Worm (Caenorhabditis elegans) whole organism, L1 larva: ENCODE results near the gene ptr-24.

Source experiments
- C04F5.9 ChIP-seq: sonication (generic microtip); optimal IDR thresholded peaks from 2 replicates; lab custom pipeline; 2016; ENCODE audit warnings: missing genetic modification characterization, missing compliant biosample characterization
- C16A3.4 ChIP-seq: fragments of 150-350 bp; optimal IDR thresholded peaks from 2 replicates; lab custom pipeline; 2014; ENCODE audit warnings: missing biosample characterization, missing genetic modification characterization
- C34B4.2 ChIP-seq: sonication (generic microtip); optimal IDR thresholded peaks from 2 replicates; lab custom pipeline; 2017; ENCODE audit warnings: mild to moderate bottlenecking, missing genetic modification characterization, missing compliant biosample characterization
- F16B12.6 ChIP-seq: fragments of 150-350 bp; optimal IDR thresholded peaks from 2 replicates; lab custom pipeline; 2014; ENCODE audit warnings: missing biosample characterization, missing genetic modification characterization
- alr-1 ChIP-seq: fragments of 200-800 bp; sonication (Bioruptor generic); optimal IDR thresholded peaks from 2 replicates; lab custom pipeline; 2018; ENCODE audit warnings: borderline replicate concordance, mild to moderate bottlenecking, missing genetic modification characterization, missing compliant biosample characterization
- ama-1 ChIP-seq: fragments of 150-350 bp; optimal IDR thresholded peaks from 2 replicates; lab custom pipeline; 2014
- blmp-1 ChIP-seq: fragments of 150-350 bp; optimal IDR thresholded peaks from 2 replicates; lab custom pipeline; 2014; ENCODE audit warnings: missing biosample characterization, missing genetic modification characterization
- ceh-8 ChIP-seq: fragments of 200-800 bp; sonication (Bioruptor generic); optimal IDR thresholded peaks from 2 replicates; lab custom pipeline; 2018; ENCODE audit warnings: mild to moderate bottlenecking, missing genetic modification characterization, moderate library complexity, missing compliant biosample characterization
- ceh-82 ChIP-seq, 3 experiments: fragments of 150-350 bp in 1 of 3; sonication (generic microtip) in 2 of 3; optimal IDR thresholded peaks; 2 replicates each; lab custom pipeline; 2014 to 2017; ENCODE audit warnings: missing biosample characterization in 3 of 3, missing genetic modification characterization in 3 of 3
- ceh-88 ChIP-seq: fragments of 200-800 bp; sonication (Bioruptor generic); IDR thresholded peaks from 2 replicates; pipeline ENCODE4 v1.3.6; 2022; ENCODE audit warnings: missing genetic modification characterization, missing compliant biosample characterization
- dpl-1 ChIP-seq, 3 experiments: fragments of 150-350 bp in 2 of 3; sonication (generic microtip) in 1 of 3; optimal IDR thresholded peaks; 2 replicates each; lab custom pipeline; 2014 to 2017; ENCODE audit warnings: missing biosample characterization in 3 of 3, missing genetic modification characterization in 3 of 3, missing genetic modification reagents in 3 of 3
- efl-1 ChIP-seq, 4 experiments: fragments of 150-350 bp; optimal IDR thresholded peaks in 3 of 4; peaks in 1 of 4; 1 replicate in 1 of 4; 2 replicates in 3 of 4; lab custom pipeline; 2014; ENCODE audit warnings: missing biosample characterization in 2 of 4, missing genetic modification characterization in 2 of 4, missing genetic modification reagents in 2 of 4
- efl-3 ChIP-seq: fragments of 200-800 bp; sonication (Bioruptor generic); optimal IDR thresholded peaks from 2 replicates; lab custom pipeline; 2018; ENCODE audit warnings: mild to moderate bottlenecking, missing genetic modification characterization, missing compliant biosample characterization
- egl-13 ChIP-seq: sonication (generic microtip); optimal IDR thresholded peaks from 2 replicates; lab custom pipeline; 2016; ENCODE audit warnings: missing genotype, missing genetic modification reagents, missing genetic modification characterization, missing compliant biosample characterization
- egl-27 ChIP-seq, 2 experiments: fragments of 150-350 bp in 1 of 2; sonication (generic microtip); optimal IDR thresholded peaks; 3 replicates each; lab custom pipeline; 2017 to 2018; ENCODE audit warnings: missing biosample characterization in 2 of 2, missing genetic modification characterization in 2 of 2, missing genetic modification reagents in 2 of 2
- elt-2 ChIP-seq: sonication (generic microtip); optimal IDR thresholded peaks from 2 replicates; lab custom pipeline; 2016; ENCODE audit warnings: missing genetic modification characterization, mild to moderate bottlenecking, inconsistent platforms, missing compliant biosample characterization, missing genetic modification reagents
- elt-3 ChIP-seq, 6 experiments: fragments of 150-350 bp in 1 of 6; sonication (generic microtip); optimal IDR thresholded peaks; 2 replicates each; lab custom pipeline; 2017 to 2018; ENCODE audit warnings: missing biosample characterization in 6 of 6, missing genetic modification characterization in 6 of 6, inconsistent platforms in 1 of 6
- fkh-4 ChIP-seq: sonication (generic microtip); optimal IDR thresholded peaks from 2 replicates; lab custom pipeline; 2016; ENCODE audit warnings: missing compliant biosample characterization, missing genetic modification characterization, borderline replicate concordance
- fkh-8 ChIP-seq: sonication (generic microtip); optimal IDR thresholded peaks from 2 replicates; lab custom pipeline; 2016; ENCODE audit warnings: mild to moderate bottlenecking, missing genetic modification characterization, missing compliant biosample characterization
- fos-1 ChIP-seq: fragments of 150-350 bp; optimal IDR thresholded peaks from 2 replicates; lab custom pipeline; 2014; ENCODE audit warnings: missing biosample characterization, missing genetic modification characterization
- grh-1 ChIP-seq: fragments of 200-800 bp; sonication (Bioruptor generic); IDR thresholded peaks from 2 replicates; pipeline ENCODE4 v1.3.6; 2022; ENCODE audit warnings: missing genetic modification reagents, missing genetic modification characterization, missing compliant biosample characterization
- hlh-17 ChIP-seq: fragments of 200-800 bp; sonication (Bioruptor generic); optimal IDR thresholded peaks from 2 replicates; lab custom pipeline; 2018; ENCODE audit warnings: missing genetic modification characterization, mild to moderate bottlenecking, missing compliant biosample characterization, moderate library complexity, borderline replicate concordance
- jun-1 ChIP-seq: fragments of 150-350 bp; optimal IDR thresholded peaks from 2 replicates; lab custom pipeline; 2014; ENCODE audit warnings: missing biosample characterization, missing genetic modification reagents, missing genetic modification characterization
- lin-39 ChIP-seq: fragments of 150-350 bp; optimal IDR thresholded peaks from 2 replicates; lab custom pipeline; 2014; ENCODE audit warnings: missing biosample characterization, missing genetic modification reagents, missing genetic modification characterization
- nhr-11 ChIP-seq: fragments of 150-350 bp; optimal IDR thresholded peaks from 2 replicates; lab custom pipeline; 2014; ENCODE audit warnings: missing biosample characterization, missing genetic modification characterization
- nhr-12 ChIP-seq: sonication (generic microtip); optimal IDR thresholded peaks from 2 replicates; lab custom pipeline; 2017; ENCODE audit warnings: missing biosample characterization, missing genetic modification characterization
- nhr-19 ChIP-seq: fragments of 200-800 bp; sonication (Bioruptor generic); conservative IDR thresholded peaks from 2 replicates; pipeline ENCODE4 v1.3.6; 2022; ENCODE audit warnings: missing genetic modification characterization, missing compliant biosample characterization
- nhr-237 ChIP-seq: fragments of 150-350 bp; optimal IDR thresholded peaks from 2 replicates; lab custom pipeline; 2014; ENCODE audit warnings: missing biosample characterization, missing genetic modification characterization
- nhr-28 ChIP-seq: fragments of 150-350 bp; optimal IDR thresholded peaks from 2 replicates; lab custom pipeline; 2014; ENCODE audit warnings: missing biosample characterization, missing genetic modification characterization
- nhr-47 ChIP-seq: sonication (generic microtip); optimal IDR thresholded peaks from 2 replicates; lab custom pipeline; 2016; ENCODE audit warnings: mild to moderate bottlenecking, missing genetic modification characterization, moderate library complexity, missing compliant biosample characterization
- nhr-71 ChIP-seq: sonication (generic microtip); optimal IDR thresholded peaks from 2 replicates; lab custom pipeline; 2016; ENCODE audit warnings: mild to moderate bottlenecking, missing genetic modification characterization, moderate library complexity, missing compliant biosample characterization
- nhr-76 ChIP-seq: sonication (generic microtip); optimal IDR thresholded peaks from 2 replicates; lab custom pipeline; 2017; ENCODE audit warnings: missing biosample characterization, missing genetic modification characterization
- nhr-90 ChIP-seq: sonication (generic microtip); optimal IDR thresholded peaks from 2 replicates; lab custom pipeline; 2016; ENCODE audit warnings: mild to moderate bottlenecking, missing genetic modification characterization, missing compliant biosample characterization; ENCODE audit not compliant: poor library complexity
- pag-3 ChIP-seq: sonication (generic microtip); optimal IDR thresholded peaks from 2 replicates; lab custom pipeline; 2017; ENCODE audit warnings: missing genetic modification characterization, mild to moderate bottlenecking, missing compliant biosample characterization, antibody characterized with exemption, borderline replicate concordance; ENCODE audit not compliant: insufficient read depth
- pax-3 ChIP-seq: fragments of 200-800 bp; sonication (Bioruptor generic); optimal IDR thresholded peaks from 2 replicates; lab custom pipeline; 2018; ENCODE audit warnings: mild to moderate bottlenecking, missing genetic modification characterization, moderate library complexity, missing compliant biosample characterization
- skn-1 ChIP-seq: fragments of 150-350 bp; optimal IDR thresholded peaks from 2 replicates; lab custom pipeline; 2014; ENCODE audit warnings: missing biosample characterization, missing genetic modification characterization
- snpc-4 ChIP-seq: fragments of 150-350 bp; optimal IDR thresholded peaks from 2 replicates; lab custom pipeline; 2014; ENCODE audit warnings: missing biosample characterization, missing genetic modification characterization
- snu-23 ChIP-seq: sonication (generic microtip); optimal IDR thresholded peaks from 2 replicates; lab custom pipeline; 2016; ENCODE audit warnings: missing genetic modification characterization, missing compliant biosample characterization
- sox-4 ChIP-seq: sonication (generic microtip); optimal IDR thresholded peaks from 2 replicates; lab custom pipeline; 2016; ENCODE audit warnings: missing genetic modification characterization, missing compliant biosample characterization
- sup-37 ChIP-seq: fragments of 200-800 bp; sonication (Bioruptor generic); optimal IDR thresholded peaks from 2 replicates; lab custom pipeline; 2018; ENCODE audit warnings: mild to moderate bottlenecking, missing genetic modification characterization, missing compliant biosample characterization
- swsn-7 ChIP-seq: sonication (generic microtip); optimal IDR thresholded peaks from 2 replicates; lab custom pipeline; 2016; ENCODE audit warnings: missing genetic modification characterization, missing compliant biosample characterization
- tlp-1 ChIP-seq: fragments of 150-350 bp; optimal IDR thresholded peaks from 2 replicates; lab custom pipeline; 2014; ENCODE audit warnings: missing biosample characterization, missing genetic modification characterization
- unc-130 ChIP-seq: fragments of 150-350 bp; optimal IDR thresholded peaks from 2 replicates; lab custom pipeline; 2017; ENCODE audit warnings: missing biosample characterization, missing genetic modification characterization, inconsistent platforms
- unc-62 ChIP-seq: fragments of 150-350 bp; optimal IDR thresholded peaks from 2 replicates; lab custom pipeline; 2014; ENCODE audit warnings: missing biosample characterization, missing genetic modification reagents, missing genetic modification characterization
- unc-86 ChIP-seq: sonication (generic microtip); optimal IDR thresholded peaks from 2 replicates; lab custom pipeline; 2016; ENCODE audit warnings: missing genetic modification characterization, missing compliant biosample characterization
- vab-15 ChIP-seq: sonication (generic microtip); optimal IDR thresholded peaks from 2 replicates; lab custom pipeline; 2017; ENCODE audit warnings: missing genotype, mild to moderate bottlenecking, missing genetic modification characterization, missing compliant biosample characterization
- ztf-11 ChIP-seq, 2 experiments: sonication (generic microtip); optimal IDR thresholded peaks; 2 replicates each; lab custom pipeline; 2016 to 2017; ENCODE audit warnings: missing genetic modification characterization in 2 of 2, missing biosample characterization in 1 of 2, missing compliant biosample characterization in 1 of 2
- ztf-4 ChIP-seq: fragments of 150-350 bp; optimal IDR thresholded peaks from 2 replicates; lab custom pipeline; 2014; ENCODE audit warnings: missing biosample characterization, missing genetic modification characterization

ptr-24 gene

ce11 chrX:13354672-13355407 lies 17.0 kb downstream of the ptr-24 start (continued):
- TF ChIP-seq ztf-4 (peak; percentile 27), tlp-1 (tag; lab: Kevin White, UChicago) (no peak), nhr-237 (tag; lab: Kevin White, UChicago) (no peak), nhr-90 (tag; lab: Kevin White, UChicago) (peak; percentile 34), fos-1 (tag; lab: Kevin White, UChicago) (no peak), efl-3 (GFP tag; lab: Kevin White, UChicago) (no peak)
- TF ChIP-seq, all 84 proteins: peak for 25

ce11 chrX:13356469-13356868 lies 18.6 kb downstream of the ptr-24 start:
- TF ChIP-seq fkh-8 (tag; lab: Kevin White, UChicago) = no peak
- TF ChIP-seq unc-130 (tag; lab: Kevin White, UChicago) = no peak
- peak in 1 of 2 experiments; percentile 10 for TF ChIP-seq efl-1 (optimal IDR thresholded peaks at IDR 0.05; lab: Kevin White, UChicago)
- TF ChIP-seq efl-1 (GFP tag; optimal IDR thresholded peaks at IDR 0.05 in 1 of 2; lab: Kevin White, UChicago) = no peak
- peak; percentile 92 for TF ChIP-seq blmp-1 (tag; lab: Kevin White, UChicago)
- TF ChIP-seq fkh-4 (tag; lab: Kevin White, UChicago) = no peak
- TF ChIP-seq alr-1 (tag; lab: Kevin White, UChicago) = no peak
- TF ChIP-seq lin-39 (tag; lab: Kevin White, UChicago) = peak; percentile 58
- TF ChIP-seq egl-27 (tag; optimal IDR thresholded peaks at IDR 0.05; lab: Kevin White, UChicago) = peak; percentile 47 to 68
- TF ChIP-seq nhr-90 (tag; lab: Kevin White, UChicago) = peak; percentile 75
- TF ChIP-seq vab-15 (tag; lab: Kevin White, UChicago) = no peak
- TF ChIP-seq ama-1 (lab: Kevin White, UChicago) = no peak
- TF ChIP-seq C34B4.2 (tag; lab: Kevin White, UChicago) = no peak
- TF ChIP-seq tlp-1 (tag; lab: Kevin White, UChicago) = no peak
- no peak for TF ChIP-seq efl-3 (GFP tag; lab: Kevin White, UChicago)
- TF ChIP-seq pax-3 (tag; lab: Kevin White, UChicago) = no peak
- TF ChIP-seq nhr-47 (tag; lab: Kevin White, UChicago) = peak; percentile 61
- TF ChIP-seq swsn-7 = peak; percentile 18
- TF ChIP-seq C16A3.4 (tag; lab: Kevin White, UChicago) = peak; percentile 23
- TF ChIP-seq nhr-71 (tag; lab: Kevin White, UChicago) = peak; percentile 93
- peak; percentile 91 for TF ChIP-seq nhr-19
- TF ChIP-seq jun-1 = peak; percentile 72
- TF ChIP-seq elt-2 (tag; lab: Kevin White, UChicago) = peak; percentile 77
- TF ChIP-seq ceh-82 (tag; optimal IDR thresholded peaks at IDR 0.05; lab: Kevin White, UChicago) = peak in 1 of 3 experiments; percentile 4
- TF ChIP-seq unc-86 (tag; lab: Kevin White, UChicago) = no peak
- TF ChIP-seq nhr-12 = no peak
- no peak for TF ChIP-seq F16B12.6
- TF ChIP-seq nhr-28 (tag; lab: Kevin White, UChicago) = no peak
- TF ChIP-seq pag-3 (tag; lab: Kevin White, UChicago) = peak; percentile 39
- TF ChIP-seq C04F5.9 (tag; lab: Kevin White, UChicago) = no peak
- no peak for TF ChIP-seq hlh-17 (GFP tag; lab: Kevin White, UChicago)
- TF ChIP-seq sox-4 = peak; percentile 7
- TF ChIP-seq ceh-88 (GFP tag; lab: Robert Waterston, UW) = no peak
- no peak for TF ChIP-seq ztf-11 (tag; optimal IDR thresholded peaks at IDR 0.05; lab: Kevin White, UChicago)
- TF ChIP-seq nhr-11 = peak; percentile 20
- TF ChIP-seq sup-37 = no peak
- TF ChIP-seq unc-62 = no peak
- TF ChIP-seq snu-23 (GFP tag; lab: Kevin White, UChicago) = peak; percentile 80
- no peak for TF ChIP-seq nhr-237 (tag; lab: Kevin White, UChicago)
- TF ChIP-seq elt-3 (tag; optimal IDR thresholded peaks at IDR 0.05; lab: Kevin White, UChicago) = peak in 4 of 6 experiments; percentile 2 to 91 (median 64)
- TF ChIP-seq snpc-4 = no peak
- TF ChIP-seq skn-1 = peak; percentile 23
- TF ChIP-seq grh-1 (GFP tag; lab: Robert Waterston, UW) = peak; percentile 71
- TF ChIP-seq egl-13 (tag; lab: Kevin White, UChicago) = no peak
- no peak for TF ChIP-seq nhr-76 (tag; lab: Kevin White, UChicago)
- TF ChIP-seq dpl-1 (GFP tag; optimal IDR thresholded peaks at IDR 0.05; lab: Kevin White, UChicago) = no peak
- no peak for TF ChIP-seq ceh-8 (GFP tag; lab: Kevin White, UChicago)
